Fruit fly (Drosophila melanogaster): ENCODE results near the gene CG8001.

DNA sequence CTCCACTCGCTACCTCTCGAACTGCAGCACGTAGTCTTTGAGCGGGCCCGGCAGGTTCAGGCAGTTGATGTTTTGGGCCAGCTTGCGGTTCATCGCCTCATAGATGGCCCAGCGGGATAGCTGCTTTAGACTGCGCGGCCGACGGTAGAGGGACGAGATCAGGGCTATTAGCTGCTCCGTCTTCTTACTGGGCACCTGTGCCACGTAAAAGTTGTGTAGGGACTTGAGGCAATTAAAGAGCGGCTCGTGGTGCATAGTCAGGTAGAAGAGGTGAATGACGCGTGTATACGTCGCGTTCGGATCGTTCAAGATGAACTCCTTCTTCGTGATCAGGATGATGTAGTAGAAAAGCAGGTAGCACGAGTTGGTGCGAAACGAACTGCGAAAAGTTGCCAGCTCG, 16.6 kb downstream of the CG8001 start:
- TF ChIP-seq Clk (GFP tag; optimal IDR thresholded peaks at IDR 0.05) (no peak), toe (GFP tag; optimal IDR thresholded peaks at IDR 0.05) (no peak), kay (GFP tag; ENCODE audit: borderline replicate concordance) (no peak), cic (GFP tag; optimal IDR thresholded peaks at IDR 0.05) (no peak), CG7101 (tag; optimal IDR thresholded peaks at IDR 0.05) (no peak), Hr96 (GFP tag; optimal IDR thresholded peaks at IDR 0.05) (no peak), tj (GFP tag; optimal IDR thresholded peaks at IDR 0.05) (no peak), CG12768 (GFP tag; optimal IDR thresholded peaks at IDR 0.05) (no peak), Crg-1 (GFP tag; optimal IDR thresholded peaks at IDR 0.05) (no peak)

Measured in whole organism, adult.